Fruit fly (Drosophila melanogaster) whole organism, prepupa: ENCODE data around the gene Antp.
A peak's percentile ranks its signal among the peaks of the same experiment; 100 is the strongest.

Experiments
- Blimp-1 ChIP-seq: fragments of 200-800 bp; sonication (Bioruptor generic); optimal IDR thresholded peaks from 3 replicates; lab custom pipeline; 2017; ENCODE audit warnings: missing biosample characterization, missing genetic modification characterization, mild to moderate bottlenecking, moderate library complexity, missing genetic modification reagents
- CG10631 ChIP-seq: fragments of 200-800 bp; sonication (Bioruptor generic); optimal IDR thresholded peaks from 2 replicates; lab custom pipeline; 2016; ENCODE audit warnings: missing biosample characterization, missing genetic modification characterization
- CG10669 ChIP-seq: fragments of 200-800 bp; sonication (Bioruptor generic); optimal IDR thresholded peaks from 3 replicates; lab custom pipeline; 2018; ENCODE audit warnings: missing biosample characterization, mild to moderate bottlenecking, missing genetic modification characterization, moderate library complexity
- CG11294 ChIP-seq: fragments of 200-800 bp; sonication (Bioruptor generic); IDR thresholded peaks from 2 replicates; pipeline ENCODE4 v1.3.6; 2022; ENCODE audit warnings: missing biosample characterization, missing genetic modification characterization
- CG11762 ChIP-seq: fragments of 200-800 bp; sonication (Bioruptor generic); optimal IDR thresholded peaks from 3 replicates; lab custom pipeline; 2016; ENCODE audit warnings: missing biosample characterization, missing genetic modification characterization; ENCODE audit not compliant: insufficient read depth
- CG11902 ChIP-seq: fragments of 200-800 bp; sonication (Bioruptor generic); optimal IDR thresholded peaks from 3 replicates; lab custom pipeline; 2016; ENCODE audit warnings: missing biosample characterization, missing genetic modification characterization
- CG15336 ChIP-seq: fragments of 200-800 bp; sonication (Bioruptor generic); IDR thresholded peaks from 2 replicates; pipeline ENCODE4 v1.3.6; 2022; ENCODE audit warnings: missing biosample characterization, missing genetic modification characterization
- CG1621 ChIP-seq: fragments of 200-800 bp; sonication (Bioruptor generic); optimal IDR thresholded peaks from 3 replicates; lab custom pipeline; 2018; ENCODE audit warnings: missing biosample characterization, mild to moderate bottlenecking, missing genetic modification characterization
- CG16779 ChIP-seq: fragments of 200-800 bp; sonication (Bioruptor generic); optimal IDR thresholded peaks from 3 replicates; lab custom pipeline; 2017; ENCODE audit warnings: missing biosample characterization, mild to moderate bottlenecking, missing genetic modification characterization
- CG3032 ChIP-seq: fragments of 200-800 bp; optimal IDR thresholded peaks from 2 replicates; lab custom pipeline; 2019; ENCODE audit warnings: missing biosample characterization, mild to moderate bottlenecking, missing genetic modification characterization, moderate library complexity
- CG31627 ChIP-seq: fragments of 200-800 bp; sonication (Bioruptor generic); optimal IDR thresholded peaks from 3 replicates; lab custom pipeline; 2016; ENCODE audit warnings: missing biosample characterization, missing genetic modification characterization
- CG32006 ChIP-seq: fragments of 200-800 bp; sonication (Bioruptor generic); optimal IDR thresholded peaks from 3 replicates; lab custom pipeline; 2017; ENCODE audit warnings: missing biosample characterization, mild to moderate bottlenecking, missing genetic modification characterization
- CG3919 ChIP-seq: fragments of 200-800 bp; sonication (Bioruptor generic); optimal IDR thresholded peaks from 3 replicates; lab custom pipeline; 2016; ENCODE audit warnings: missing biosample characterization, missing genetic modification characterization
- CG4318 ChIP-seq: fragments of 200-800 bp; sonication (Bioruptor generic); optimal IDR thresholded peaks from 3 replicates; lab custom pipeline; 2017; ENCODE audit warnings: missing biosample characterization, mild to moderate bottlenecking, missing genetic modification characterization
- CG6163 ChIP-seq: fragments of 200-800 bp; sonication (Bioruptor generic); IDR thresholded peaks from 3 replicates; pipeline ENCODE4 v1.3.6; 2022; ENCODE audit warnings: missing biosample characterization, missing genetic modification characterization
- CG6792 ChIP-seq: fragments of 200-800 bp; sonication (Bioruptor generic); optimal IDR thresholded peaks from 3 replicates; lab custom pipeline; 2016; ENCODE audit warnings: missing biosample characterization, missing genetic modification characterization
- CG6808 ChIP-seq: fragments of 200-800 bp; sonication (Bioruptor generic); optimal IDR thresholded peaks from 3 replicates; lab custom pipeline; 2017; ENCODE audit warnings: missing biosample characterization, missing genetic modification characterization, mild to moderate bottlenecking, moderate library complexity, missing genetic modification reagents
- CG6854 ChIP-seq: fragments of 200-800 bp; sonication (Bioruptor generic); optimal IDR thresholded peaks from 2 replicates; lab custom pipeline; 2017; ENCODE audit warnings: missing biosample characterization, mild to moderate bottlenecking, missing genetic modification characterization
- CG7368 ChIP-seq: fragments of 200-800 bp; sonication (Bioruptor generic); optimal IDR thresholded peaks from 3 replicates; lab custom pipeline; 2016; ENCODE audit warnings: missing biosample characterization, missing genetic modification characterization
- CG8319 ChIP-seq: fragments of 200-800 bp; sonication (Bioruptor generic); optimal IDR thresholded peaks from 3 replicates; lab custom pipeline; 2016; ENCODE audit warnings: missing biosample characterization, missing genetic modification characterization
- CG9139 ChIP-seq: fragments of 200-800 bp; sonication (Bioruptor generic); optimal IDR thresholded peaks from 3 replicates; lab custom pipeline; 2017; ENCODE audit warnings: missing biosample characterization, mild to moderate bottlenecking, missing genetic modification characterization
- Eip78C ChIP-seq: fragments of 200-800 bp; sonication (Bioruptor generic); peaks from one replicate; lab custom pipeline; 2016; ENCODE audit warnings: missing biosample characterization, missing genetic modification characterization
- Ets21C ChIP-seq: fragments of 200-800 bp; sonication (Bioruptor generic); optimal IDR thresholded peaks from 3 replicates; lab custom pipeline; 2016; ENCODE audit warnings: missing biosample characterization, missing genetic modification characterization
- Ets96B ChIP-seq: fragments of 200-800 bp; optimal IDR thresholded peaks from 2 replicates; lab custom pipeline; 2019; ENCODE audit warnings: missing biosample characterization, mild to moderate bottlenecking, missing genetic modification characterization, moderate library complexity
- Hr38 ChIP-seq: sonication (Bioruptor generic); optimal IDR thresholded peaks from 2 replicates; lab custom pipeline; 2016; ENCODE audit warnings: missing biosample characterization, missing genetic modification characterization
- Hr39 ChIP-seq: fragments of 200-800 bp; sonication (Bioruptor generic); optimal IDR thresholded peaks from 2 replicates; lab custom pipeline; 2016; ENCODE audit warnings: missing biosample characterization, missing genetic modification characterization
- Hr4 ChIP-seq: fragments of 200-800 bp; sonication (Bioruptor generic); optimal IDR thresholded peaks from 3 replicates; lab custom pipeline; 2016; ENCODE audit warnings: missing biosample characterization, missing genetic modification characterization
- Lpt ChIP-seq: fragments of 200-800 bp; sonication (Bioruptor generic); optimal IDR thresholded peaks from 3 replicates; lab custom pipeline; 2016; ENCODE audit warnings: missing biosample characterization, missing genetic modification characterization
- Met ChIP-seq: fragments of 200-800 bp; sonication (Bioruptor generic); optimal IDR thresholded peaks from 3 replicates; lab custom pipeline; 2016; ENCODE audit warnings: missing biosample characterization, missing genetic modification characterization
- OdsH ChIP-seq: fragments of 200-800 bp; sonication (Bioruptor generic); optimal IDR thresholded peaks from 3 replicates; lab custom pipeline; 2016; ENCODE audit warnings: missing biosample characterization, missing genetic modification characterization
- Smox ChIP-seq: fragments of 200-800 bp; sonication (Bioruptor generic); optimal IDR thresholded peaks from 3 replicates; lab custom pipeline; 2016; ENCODE audit warnings: missing biosample characterization, missing genetic modification characterization
- Sox15 ChIP-seq: fragments of 200-800 bp; sonication (Bioruptor generic); optimal IDR thresholded peaks from 3 replicates; lab custom pipeline; 2016; ENCODE audit warnings: missing biosample characterization, missing genetic modification characterization
- achi ChIP-seq: fragments of 200-800 bp; sonication (Bioruptor generic); optimal IDR thresholded peaks from 3 replicates; lab custom pipeline; 2016; ENCODE audit warnings: missing biosample characterization, missing genetic modification characterization
- acj6 ChIP-seq: fragments of 200-800 bp; sonication (Bioruptor generic); optimal IDR thresholded peaks from 3 replicates; lab custom pipeline; 2016; ENCODE audit warnings: missing biosample characterization, missing genetic modification characterization
- cyc ChIP-seq: fragments of 200-800 bp; sonication (Bioruptor generic); optimal IDR thresholded peaks from 3 replicates; lab custom pipeline; 2016; ENCODE audit warnings: missing biosample characterization, missing genetic modification characterization
- dsx ChIP-seq: fragments of 200-800 bp; optimal IDR thresholded peaks from 3 replicates; lab custom pipeline; 2019; ENCODE audit warnings: missing biosample characterization, mild to moderate bottlenecking, missing genetic modification characterization, moderate library complexity; ENCODE audit not compliant: poor library complexity, severe bottlenecking
- eg ChIP-seq: fragments of 200-800 bp; sonication (Bioruptor generic); IDR thresholded peaks from 3 replicates; pipeline ENCODE4 v1.3.6; 2022; ENCODE audit warnings: missing biosample characterization, missing genetic modification characterization
- fd59A ChIP-seq: fragments of 200-800 bp; sonication (Bioruptor generic); optimal IDR thresholded peaks from 2 replicates; lab custom pipeline; 2017; ENCODE audit warnings: missing biosample characterization, mild to moderate bottlenecking, missing genetic modification characterization, missing genetic modification reagents
- fd85E ChIP-seq: fragments of 200-800 bp; sonication (Bioruptor generic); optimal IDR thresholded peaks from 3 replicates; lab custom pipeline; 2016; ENCODE audit warnings: missing biosample characterization, missing genetic modification characterization
- fkh ChIP-seq: fragments of 200-800 bp; sonication (Bioruptor generic); optimal IDR thresholded peaks from 3 replicates; lab custom pipeline; 2017; ENCODE audit warnings: missing biosample characterization, mild to moderate bottlenecking, missing genetic modification characterization, moderate library complexity
- lz ChIP-seq: fragments of 200-800 bp; sonication (Bioruptor generic); optimal IDR thresholded peaks from 3 replicates; lab custom pipeline; 2016; ENCODE audit warnings: missing biosample characterization, missing genetic modification characterization
- net ChIP-seq: fragments of 200-800 bp; sonication (Bioruptor generic); optimal IDR thresholded peaks from 3 replicates; lab custom pipeline; 2016; ENCODE audit warnings: missing biosample characterization, missing genetic modification characterization
- salr ChIP-seq, 2 experiments: fragments of 200-800 bp; sonication (Bioruptor generic); optimal IDR thresholded peaks; 3 replicates each; lab custom pipeline; 2016 to 2018; ENCODE audit warnings: missing biosample characterization in 2 of 2, missing genetic modification characterization in 2 of 2, mild to moderate bottlenecking in 1 of 2
- spab ChIP-seq: fragments of 200-800 bp; sonication (Bioruptor generic); optimal IDR thresholded peaks from 2 replicates; lab custom pipeline; 2017; ENCODE audit warnings: missing biosample characterization, mild to moderate bottlenecking, missing genetic modification characterization, missing genetic modification reagents
- ss ChIP-seq, 2 experiments: fragments of 200-800 bp; sonication (Bioruptor generic); optimal IDR thresholded peaks; 2 replicates in 1 of 2; 3 replicates in 1 of 2; lab custom pipeline; 2017 to 2018; ENCODE audit warnings: mild to moderate bottlenecking in 2 of 2, missing biosample characterization in 2 of 2, missing genetic modification characterization in 2 of 2, moderate library complexity in 1 of 2
- topi ChIP-seq: fragments of 200-800 bp; sonication (Bioruptor generic); optimal IDR thresholded peaks from 3 replicates; lab custom pipeline; 2016; ENCODE audit warnings: missing biosample characterization, missing genetic modification characterization
- vri ChIP-seq: fragments of 200-800 bp; sonication (Bioruptor generic); optimal IDR thresholded peaks from 3 replicates; lab custom pipeline; 2016; ENCODE audit warnings: missing biosample characterization, mild to moderate bottlenecking, missing genetic modification characterization

The Antp gene

DNA sequence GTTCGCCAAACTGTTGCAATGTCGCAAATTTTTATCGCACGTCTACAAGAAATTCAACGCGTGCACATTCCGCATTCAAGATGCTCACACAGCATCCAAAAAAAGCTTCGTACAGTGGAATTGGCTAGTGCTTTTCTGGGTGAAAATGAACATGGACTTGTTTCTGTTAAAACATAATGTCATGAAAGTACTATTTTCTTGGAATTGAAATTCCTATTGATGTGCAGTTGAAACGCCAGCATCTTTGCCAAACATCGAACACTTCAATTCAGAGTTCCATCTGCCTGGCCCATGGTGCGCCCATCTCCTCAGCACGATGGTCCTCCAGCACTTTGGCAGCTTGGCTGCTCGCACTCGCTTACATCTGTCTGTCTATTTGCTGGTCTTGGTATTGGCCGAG, 47.9 kb downstream of the Antp start (continued):
- TF ChIP-seq OdsH (peak; percentile 85), CG6808 (GFP tag; lab: Kevin White, UChicago) (peak; percentile 65), CG11762 (GFP tag; lab: Kevin White, UChicago) (peak; percentile 56), Blimp-1 (GFP tag; lab: Kevin White, UChicago) (peak; percentile 40), eg (GFP tag; lab: Robert Waterston, UW) (peak; percentile 68; the same call in 2 of the 3 replicates), CG6792 (GFP tag; lab: Kevin White, UChicago) (peak; percentile 80), Hr38 (GFP tag; lab: Kevin White, UChicago) (no peak), CG7368 (peak; percentile 61), CG31627 (GFP tag; lab: Kevin White, UChicago) (peak; percentile 83), CG32006 (GFP tag; lab: Kevin White, UChicago) (peak; percentile 86), fkh (GFP tag; lab: Kevin White, UChicago) (no peak), topi (GFP tag; lab: Kevin White, UChicago) (peak; percentile 82), CG6163 (GFP tag; lab: Robert Waterston, UW) (peak; percentile 86), cyc (GFP tag; lab: Kevin White, UChicago) (peak; percentile 79), Sox15 (GFP tag; lab: Kevin White, UChicago) (peak; percentile 60), vri (GFP tag; lab: Kevin White, UChicago) (peak; percentile 81), CG4318 (GFP tag; lab: Kevin White, UChicago) (peak; percentile 62), CG1621 (tag; lab: Kevin White, UChicago) (peak; percentile 77), salr (GFP tag; optimal IDR thresholded peaks at IDR 0.05; lab: Kevin White, UChicago) (peak; percentile 78 to 80), CG15336 (GFP tag; lab: Robert Waterston, UW) (peak; percentile 77), CG9139 (GFP tag; lab: Kevin White, UChicago) (peak; percentile 56), CG3032 (tag; lab: Kevin White, UChicago) (peak; percentile 66), Hr39 (GFP tag; lab: Kevin White, UChicago) (peak; percentile 84), achi (GFP tag; lab: Kevin White, UChicago) (peak; percentile 81), Smox (peak; percentile 85), CG11902 (GFP tag; lab: Kevin White, UChicago) (peak; percentile 46), spab (GFP tag; lab: Kevin White, UChicago) (peak; percentile 64), Hr4 (peak; percentile 73), fd59A (GFP tag; lab: Kevin White, UChicago) (peak; percentile 75), CG8319 (GFP tag; lab: Kevin White, UChicago) (peak; percentile 52)

DNA sequence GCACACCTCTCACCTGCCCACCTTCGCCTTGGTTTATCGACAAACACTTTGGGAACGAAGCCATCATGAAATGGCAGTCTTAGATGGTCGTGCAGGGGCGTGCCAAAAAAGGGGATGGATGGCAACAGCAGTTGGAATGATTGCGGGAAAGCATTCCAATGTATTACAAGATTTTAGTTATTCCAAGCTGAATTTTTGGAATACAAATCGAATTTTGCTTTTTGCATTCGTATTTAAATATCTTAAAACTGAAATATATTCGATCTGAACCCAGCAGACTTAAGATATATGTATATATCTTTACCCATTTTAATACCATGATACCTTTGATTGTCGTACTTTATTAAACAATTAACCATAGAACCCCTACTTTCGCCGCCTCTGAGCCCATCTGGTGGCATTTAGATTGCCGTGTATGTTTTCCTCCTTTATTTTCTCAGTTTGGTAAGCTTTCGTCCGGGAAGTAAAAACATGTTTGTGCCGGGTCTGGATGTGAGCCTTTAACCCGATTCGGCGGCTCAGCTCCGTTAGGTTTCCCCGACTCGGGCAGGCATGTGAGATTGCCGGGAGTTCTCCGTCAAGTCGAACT, 48.8 kb downstream of the Antp start:
- peak; percentile 84 for TF ChIP-seq Met (GFP tag; lab: Kevin White, UChicago)
- peak in 1 of 2 experiments; percentile 73 for TF ChIP-seq salr (GFP tag; optimal IDR thresholded peaks at IDR 0.05; lab: Kevin White, UChicago)
- no peak for TF ChIP-seq ss (GFP tag; optimal IDR thresholded peaks at IDR 0.05; lab: Kevin White, UChicago)
- TF ChIP-seq CG6792 (GFP tag; lab: Kevin White, UChicago): peak; percentile 53
- TF ChIP-seq CG10631 (GFP tag; lab: Kevin White, UChicago): peak; percentile 64
- TF ChIP-seq CG4318 (GFP tag; lab: Kevin White, UChicago): peak; percentile 79
- TF ChIP-seq eg (GFP tag; lab: Robert Waterston, UW): 0 out of 3 replicates have a peak, but pooled peaks have one; percentile 15
- peak; percentile 63 for TF ChIP-seq Ets21C (GFP tag; lab: Kevin White, UChicago)
- no peak for TF ChIP-seq CG7368
- peak; percentile 67 for TF ChIP-seq CG15336 (GFP tag; lab: Robert Waterston, UW)
- TF ChIP-seq Lpt (GFP tag; lab: Kevin White, UChicago): peak; percentile 80
- TF ChIP-seq CG16779: no peak
- no peak for TF ChIP-seq fd85E (GFP tag; lab: Kevin White, UChicago)
- TF ChIP-seq CG6854: peak; percentile 51
- TF ChIP-seq Hr4: peak; percentile 71
- TF ChIP-seq dsx (GFP tag; lab: Kevin White, UChicago): no peak
- no peak for TF ChIP-seq Ets96B
- TF ChIP-seq Blimp-1 (GFP tag; lab: Kevin White, UChicago): peak; percentile 55
- peak; percentile 79 for TF ChIP-seq Smox
- TF ChIP-seq net (GFP tag; lab: Kevin White, UChicago): peak; percentile 31
- peak; percentile 88 for TF ChIP-seq CG32006 (GFP tag; lab: Kevin White, UChicago)
- peak; percentile 57 for TF ChIP-seq CG3919 (GFP tag; lab: Kevin White, UChicago)
- TF ChIP-seq CG31627 (GFP tag; lab: Kevin White, UChicago): peak; percentile 80
- no peak for TF ChIP-seq CG11294 (GFP tag; lab: Robert Waterston, UW)
- no peak for TF ChIP-seq CG10669 (GFP tag; lab: Kevin White, UChicago)
- TF ChIP-seq Eip78C (GFP tag; lab: Kevin White, UChicago): peak; percentile 89
- peak; percentile 77 for TF ChIP-seq Hr39 (GFP tag; lab: Kevin White, UChicago)
- TF ChIP-seq acj6: peak; percentile 56
- TF ChIP-seq Hr38 (GFP tag; lab: Kevin White, UChicago): no peak
- peak; percentile 69 for TF ChIP-seq lz (GFP tag; lab: Kevin White, UChicago)
